Worm (Caenorhabditis elegans) whole organism, L4 larva: ENCODE results near the gene col-89.
A peak's percentile ranks its signal among the peaks of the same experiment; 100 is the strongest.

ENCODE experiments used
- Y48G9A.11 ChIP-seq: fragments of 200-800 bp; sonication (Bioruptor generic); IDR thresholded peaks from 2 replicates; pipeline ENCODE4 v1.3.6; 2022; ENCODE audit warnings: missing genetic modification reagents, missing genetic modification characterization, missing compliant biosample characterization
- aha-1 ChIP-seq: fragments of 150-350 bp; peaks from one replicate; lab custom pipeline; 2014; ENCODE audit warnings: missing biosample characterization, missing genetic modification characterization
- ama-1 ChIP-seq: fragments of 150-350 bp; optimal IDR thresholded peaks from 2 replicates; lab custom pipeline; 2014; ENCODE audit warnings: inconsistent platforms, mixed read lengths
- ceh-32 ChIP-seq: sonication (generic microtip); optimal IDR thresholded peaks from 2 replicates; lab custom pipeline; 2016; ENCODE audit warnings: mild to moderate bottlenecking, missing genetic modification characterization, missing compliant biosample characterization; ENCODE audit not compliant: poor library complexity
- cey-2 ChIP-seq: sonication (generic microtip); optimal IDR thresholded peaks from 3 replicates; lab custom pipeline; 2017; ENCODE audit warnings: missing genetic modification characterization, mild to moderate bottlenecking, missing compliant biosample characterization, antibody characterized with exemption, borderline replicate concordance; ENCODE audit not compliant: insufficient read depth
- ctbp-1 ChIP-seq: fragments of 200-800 bp; sonication (Bioruptor generic); IDR thresholded peaks from 2 replicates; pipeline ENCODE4 v1.3.6; 2022; ENCODE audit warnings: missing genetic modification reagents, missing genetic modification characterization, missing compliant biosample characterization
- daf-19 ChIP-seq: fragments of 200-800 bp; sonication (Bioruptor generic); conservative IDR thresholded peaks from 2 replicates; pipeline ENCODE4 v1.3.6; 2022; ENCODE audit warnings: missing genetic modification characterization, missing compliant biosample characterization
- daf-8 ChIP-seq: fragments of 200-800 bp; sonication (Bioruptor generic); IDR thresholded peaks from 2 replicates; pipeline ENCODE4 v1.3.6; 2022; ENCODE audit warnings: missing genetic modification characterization, missing compliant biosample characterization
- dmd-8 ChIP-seq: fragments of 200-800 bp; sonication (Bioruptor generic); IDR thresholded peaks from 2 replicates; pipeline ENCODE4 v1.3.6; 2022; ENCODE audit warnings: missing genetic modification characterization, missing compliant biosample characterization
- egl-27 ChIP-seq: sonication (generic microtip); optimal IDR thresholded peaks from 3 replicates; lab custom pipeline; 2017; ENCODE audit warnings: missing biosample characterization, missing genetic modification reagents, missing genetic modification characterization
- egl-43 ChIP-seq: fragments of 200-800 bp; sonication (Bioruptor generic); IDR thresholded peaks from 2 replicates; pipeline ENCODE4 v1.3.6; 2022; ENCODE audit warnings: missing genetic modification reagents, missing genetic modification characterization, missing compliant biosample characterization
- fos-1 ChIP-seq: fragments of 150-350 bp; optimal IDR thresholded peaks from 2 replicates; lab custom pipeline; 2014; ENCODE audit warnings: missing biosample characterization, missing genetic modification characterization
- gei-8 ChIP-seq: fragments of 200-800 bp; sonication (Bioruptor generic); optimal IDR thresholded peaks from 2 replicates; lab custom pipeline; 2018; ENCODE audit warnings: mild to moderate bottlenecking, missing genetic modification characterization, missing compliant biosample characterization
- hlh-11 ChIP-seq: fragments of 200-800 bp; sonication (Bioruptor generic); optimal IDR thresholded peaks from 2 replicates; lab custom pipeline; 2018; ENCODE audit warnings: mild to moderate bottlenecking, missing genetic modification characterization, missing compliant biosample characterization
- hlh-30 ChIP-seq: sonication (generic microtip); optimal IDR thresholded peaks from 2 replicates; lab custom pipeline; 2017; ENCODE audit warnings: antibody characterized with exemption, mild to moderate bottlenecking, missing genetic modification characterization, missing compliant biosample characterization; ENCODE audit not compliant: insufficient read depth
- jun-1 ChIP-seq: fragments of 150-350 bp; optimal IDR thresholded peaks from 2 replicates; lab custom pipeline; 2014; ENCODE audit warnings: missing biosample characterization, missing genetic modification reagents, missing genetic modification characterization
- lin-1 ChIP-seq: fragments of 200-800 bp; sonication (Bioruptor generic); IDR thresholded peaks from 2 replicates; pipeline ENCODE4 v1.3.6; 2022; ENCODE audit warnings: missing genetic modification reagents, missing genetic modification characterization, missing compliant biosample characterization
- lin-15B ChIP-seq: fragments of 150-350 bp; sonication (generic microtip); optimal IDR thresholded peaks from 3 replicates; lab custom pipeline; 2014; ENCODE audit warnings: missing biosample characterization, missing genetic modification characterization
- lin-29 ChIP-seq: fragments of 200-800 bp; sonication (Bioruptor generic); IDR thresholded peaks from 2 replicates; pipeline ENCODE4 v1.3.6; 2022; ENCODE audit warnings: missing genetic modification reagents, missing genetic modification characterization, missing compliant biosample characterization
- lin-38 ChIP-seq: fragments of 200-800 bp; sonication (Bioruptor generic); IDR thresholded peaks from 2 replicates; pipeline ENCODE4 v1.3.6; 2022; ENCODE audit warnings: missing genetic modification reagents, missing genetic modification characterization, missing compliant biosample characterization
- mep-1 ChIP-seq: fragments of 150-350 bp; sonication (generic microtip); optimal IDR thresholded peaks from 3 replicates; lab custom pipeline; 2014; ENCODE audit warnings: missing biosample characterization, missing genetic modification characterization
- mxl-2 ChIP-seq: fragments of 200-800 bp; sonication (Bioruptor generic); conservative IDR thresholded peaks from 2 replicates; pipeline ENCODE4 v1.3.6; 2022; ENCODE audit warnings: missing genetic modification reagents, missing genetic modification characterization, missing compliant biosample characterization
- mxl-3 ChIP-seq: fragments of 200-800 bp; sonication (Bioruptor generic); optimal IDR thresholded peaks from 2 replicates; lab custom pipeline; 2018; ENCODE audit warnings: mild to moderate bottlenecking, missing genetic modification characterization, missing compliant biosample characterization
- nhr-237 ChIP-seq: sonication (generic microtip); optimal IDR thresholded peaks from 2 replicates; lab custom pipeline; 2017; ENCODE audit warnings: missing biosample characterization, missing genetic modification characterization
- nhr-25 ChIP-seq: sonication (generic microtip); optimal IDR thresholded peaks from 2 replicates; lab custom pipeline; 2017; ENCODE audit warnings: missing genetic modification characterization, mild to moderate bottlenecking, missing compliant biosample characterization, antibody characterized with exemption, moderate library complexity, borderline replicate concordance; ENCODE audit not compliant: insufficient read depth
- nhr-28 ChIP-seq: fragments of 150-350 bp; optimal IDR thresholded peaks from 2 replicates; lab custom pipeline; 2014; ENCODE audit warnings: missing biosample characterization, missing genetic modification characterization
- nhr-76 ChIP-seq: fragments of 150-350 bp; optimal IDR thresholded peaks from 2 replicates; lab custom pipeline; 2014; ENCODE audit warnings: missing biosample characterization, missing genetic modification characterization
- rbr-2 ChIP-seq: sonication (generic microtip); optimal IDR thresholded peaks from 2 replicates; lab custom pipeline; 2016; ENCODE audit warnings: missing genotype, missing genetic modification characterization, missing compliant biosample characterization
- sdz-12 ChIP-seq: fragments of 200-800 bp; sonication (Bioruptor generic); optimal IDR thresholded peaks from 2 replicates; lab custom pipeline; 2018; ENCODE audit warnings: mild to moderate bottlenecking, missing genetic modification characterization, missing compliant biosample characterization
- set-16 ChIP-seq: fragments of 200-800 bp; sonication (Bioruptor generic); IDR thresholded peaks from 2 replicates; pipeline ENCODE4 v1.3.6; 2022; ENCODE audit warnings: missing genetic modification reagents, missing genetic modification characterization, missing compliant biosample characterization
- skn-1 ChIP-seq: fragments of 150-350 bp; optimal IDR thresholded peaks from 2 replicates; lab custom pipeline; 2014; ENCODE audit warnings: missing biosample characterization, missing genetic modification characterization
- spr-1 ChIP-seq: sonication (generic microtip); optimal IDR thresholded peaks from 2 replicates; lab custom pipeline; 2016; ENCODE audit warnings: mild to moderate bottlenecking, missing genetic modification characterization, missing compliant biosample characterization
- tag-97 ChIP-seq: fragments of 200-800 bp; sonication (Bioruptor generic); IDR thresholded peaks from 2 replicates; pipeline ENCODE4 v1.3.6; 2022; ENCODE audit warnings: missing genetic modification characterization, missing compliant biosample characterization
- unc-39 ChIP-seq: sonication (generic microtip); optimal IDR thresholded peaks from 2 replicates; lab custom pipeline; 2017; ENCODE audit warnings: missing biosample characterization, missing genetic modification characterization
- unc-62 ChIP-seq, 3 experiments: fragments of 150-350 bp in 1 of 3; sonication (generic microtip); optimal IDR thresholded peaks in 2 of 3; peaks in 1 of 3; 1 replicate in 1 of 3; 2 replicates in 2 of 3; lab custom pipeline; 2014 to 2017; ENCODE audit warnings: missing biosample characterization in 3 of 3, missing genetic modification characterization in 3 of 3, missing genetic modification reagents in 3 of 3, missing genotype in 1 of 3
- zag-1 ChIP-seq: fragments of 150-350 bp; optimal IDR thresholded peaks from 2 replicates; lab custom pipeline; 2014; ENCODE audit warnings: missing biosample characterization, missing genetic modification characterization
- ztf-11 ChIP-seq: fragments of 150-350 bp; optimal IDR thresholded peaks from 2 replicates; lab custom pipeline; 2014; ENCODE audit warnings: missing biosample characterization, missing genetic modification characterization
- ztf-7 ChIP-seq: fragments of 150-350 bp; optimal IDR thresholded peaks from 2 replicates; lab custom pipeline; 2014; ENCODE audit warnings: missing biosample characterization, missing genetic modification characterization

The col-89 gene

DNA sequence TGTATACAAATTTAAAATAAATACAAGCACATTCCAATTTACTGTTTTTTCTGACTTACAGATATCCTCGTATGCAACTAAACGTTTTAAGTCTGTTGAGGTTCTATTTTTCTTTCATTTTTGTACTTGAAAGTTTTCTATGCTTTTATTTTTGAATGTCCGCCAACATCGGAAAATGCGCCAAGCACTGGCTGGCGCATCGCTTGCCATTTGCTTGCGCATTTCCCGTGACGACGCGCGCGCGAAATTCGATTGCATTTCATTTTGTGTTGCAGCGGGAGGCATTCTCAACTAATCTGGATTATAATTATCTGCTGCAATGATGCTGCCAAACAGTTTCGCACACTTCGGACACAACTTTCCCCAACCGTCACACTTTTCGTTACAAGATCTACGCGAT lies 9.1 kb downstream of the col-89 start, which contains the start of gene fbxl-2 (continued):
- TF ChIP-seq ama-1 (lab: Kevin White, UChicago), result peak; percentile 59
- TF ChIP-seq nhr-25 (tag; lab: Kevin White, UChicago), result peak; percentile 68
- no peak for TF ChIP-seq ztf-11 (tag; lab: Kevin White, UChicago)
- peak; percentile 73 for TF ChIP-seq Y48G9A.11 (GFP tag; lab: Robert Waterston, UW)
- peak; percentile 89 for TF ChIP-seq hlh-11 (tag; lab: Kevin White, UChicago)
- TF ChIP-seq jun-1 (tag; lab: Kevin White, UChicago), result peak; percentile 65
- peak; percentile 85 for TF ChIP-seq ctbp-1 (GFP tag; lab: Robert Waterston, UW)
- peak in 1 of 2 experiments; percentile 92 for TF ChIP-seq unc-62 (GFP tag; optimal IDR thresholded peaks at IDR 0.05 in 1 of 2; lab: Kevin White, UChicago)
- no peak for TF ChIP-seq unc-62 (tag; optimal IDR thresholded peaks at IDR 0.05; lab: Kevin White, UChicago)
- TF ChIP-seq gei-8 (GFP tag; lab: Kevin White, UChicago), result peak; percentile 41
- peak; percentile 3 for TF ChIP-seq fos-1 (tag; lab: Kevin White, UChicago)
- no peak for TF ChIP-seq nhr-237
- no peak for TF ChIP-seq unc-39 (tag; lab: Kevin White, UChicago)
- TF ChIP-seq hlh-30 (tag; lab: Kevin White, UChicago), result peak; percentile 90
- peak; percentile 87 for TF ChIP-seq spr-1 (tag; lab: Kevin White, UChicago)
- TF ChIP-seq cey-2 (tag; lab: Kevin White, UChicago), result no peak
- peak; percentile 94 for TF ChIP-seq rbr-2 (tag; lab: Kevin White, UChicago)
- TF ChIP-seq lin-1 (GFP tag; lab: Robert Waterston, UW), result peak; percentile 87
- TF ChIP-seq mxl-2, result 0 out of 2 replicates have a peak, but pooled peaks have one; percentile 57
- TF ChIP-seq sdz-12 (GFP tag; lab: Kevin White, UChicago), result no peak
- TF ChIP-seq daf-8 (GFP tag; lab: Robert Waterston, UW), result no peak
- no peak for TF ChIP-seq tag-97 (GFP tag; lab: Robert Waterston, UW)
- TF ChIP-seq aha-1 (tag; lab: Kevin White, UChicago), result peak; percentile 93
- TF ChIP-seq zag-1 (tag; lab: Kevin White, UChicago), result no peak
- TF ChIP-seq, all 104 proteins: peak for 78

DNA sequence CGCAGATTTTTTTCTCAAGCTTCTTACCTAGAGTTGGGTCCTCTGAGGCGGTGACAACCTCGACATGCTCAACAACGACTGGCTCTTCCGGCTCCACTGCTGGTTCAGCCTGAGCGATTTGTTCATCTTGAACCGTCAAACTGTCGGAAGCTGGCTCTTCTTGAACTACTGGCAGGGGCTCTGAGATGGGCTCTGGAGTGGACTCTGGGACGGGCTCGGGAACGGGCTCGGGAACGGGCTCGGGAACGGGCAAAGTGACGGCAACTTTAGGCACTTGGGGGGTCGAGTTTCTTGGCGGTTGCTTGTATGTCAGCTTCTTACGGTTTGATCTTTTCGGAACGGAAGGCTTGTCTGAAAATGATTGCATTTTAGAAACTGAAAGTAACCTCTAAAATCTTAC lies 14.9 kb downstream of the col-89 start:
- TF ChIP-seq set-16 (GFP tag; lab: Robert Waterston, UW) (peak; percentile 78), egl-27 (tag; lab: Kevin White, UChicago) (no peak)

DNA sequence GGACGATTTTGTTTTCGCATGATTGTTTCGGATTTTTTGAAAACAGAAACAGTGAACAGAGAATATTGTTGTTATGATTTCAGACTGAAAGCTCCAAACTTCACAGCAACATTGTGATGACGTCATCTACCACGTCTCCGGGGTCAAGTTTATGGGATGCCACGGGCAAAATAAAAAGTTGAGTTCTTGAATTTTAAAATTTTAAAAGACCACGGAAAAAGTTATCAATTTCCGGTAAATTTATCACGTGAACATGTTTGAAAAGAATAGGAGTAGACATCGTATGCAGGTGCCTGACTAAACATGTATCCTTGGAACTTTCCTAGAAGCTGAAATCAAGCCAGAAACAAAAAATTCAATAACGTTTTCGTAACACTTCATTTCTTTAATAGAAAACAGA lies 15.6 kb downstream of the col-89 start, which contains the start of gene B0393.4:
Gene B0393.4 (minus strand): TSS at position 101 of the 400 bp plus-strand sequence.
- TF ChIP-seq ztf-11 (tag; lab: Kevin White, UChicago), result no peak
- no peak for TF ChIP-seq sdz-12 (GFP tag; lab: Kevin White, UChicago)
- TF ChIP-seq lin-38 (GFP tag; lab: Robert Waterston, UW), result no peak
- no peak for TF ChIP-seq dmd-8 (GFP tag; lab: Robert Waterston, UW)
- TF ChIP-seq ztf-7 (tag; lab: Kevin White, UChicago), result no peak

DNA sequence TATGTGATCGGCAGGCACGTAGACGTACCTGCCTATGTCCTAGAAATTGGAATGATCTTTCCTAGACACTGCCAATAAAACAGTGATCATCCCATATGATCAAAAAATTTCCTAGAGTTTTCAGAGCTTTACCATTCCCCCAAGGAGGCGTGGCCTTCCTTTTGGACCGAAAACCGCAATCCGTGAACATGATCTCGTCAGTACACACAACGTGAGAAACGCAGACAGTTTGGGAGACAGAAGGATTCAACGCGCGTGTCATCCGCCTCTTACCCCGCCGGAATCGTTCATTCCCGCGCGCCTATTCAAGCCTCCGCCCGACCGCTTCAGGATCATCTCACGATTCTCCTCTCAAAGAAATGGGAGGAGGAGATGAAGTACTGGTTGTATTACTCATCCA lies 17.5 kb downstream of the col-89 start, which contains the start of gene B0393.5:
Gene B0393.5 (plus strand): TSS at position 301 of the 400 bp plus-strand sequence.
- TF ChIP-seq mxl-3 (GFP tag; lab: Kevin White, UChicago) (peak; percentile 18), aha-1 (tag; lab: Kevin White, UChicago) (peak; percentile 4), lin-29 (GFP tag; lab: Robert Waterston, UW) (no peak)
- TF ChIP-seq, all 104 proteins: peak for 2

DNA sequence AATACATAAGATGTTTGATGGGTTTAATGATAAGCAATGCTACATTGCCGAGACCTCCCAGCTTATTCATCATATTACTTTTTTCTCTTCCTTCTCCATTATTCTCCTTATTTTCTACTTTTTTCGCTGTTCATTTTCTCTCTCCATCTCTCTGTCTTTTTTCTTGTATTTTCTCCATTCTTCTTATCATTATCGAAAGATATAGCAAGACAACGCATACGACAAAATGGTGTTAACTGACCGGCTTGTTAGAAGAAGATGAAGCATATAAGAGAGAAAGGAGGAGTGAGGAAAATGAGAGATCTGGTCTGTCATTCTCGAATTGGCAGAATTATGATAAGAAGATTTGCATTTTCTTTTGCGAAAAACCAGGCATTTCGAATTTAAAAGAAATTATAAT lies 18.9 kb downstream of the col-89 start:
- TF ChIP-seq mxl-3 (GFP tag; lab: Kevin White, UChicago) (peak; percentile 9), ceh-32 (no peak), ama-1 (lab: Kevin White, UChicago) (no peak), mep-1 (no peak), nhr-28 (peak; percentile 47), skn-1 (tag; lab: Kevin White, UChicago) (no peak), daf-19 (no peak), egl-43 (GFP tag; lab: Robert Waterston, UW) (no peak), unc-62 (GFP tag; optimal IDR thresholded peaks at IDR 0.05 in 1 of 2; lab: Kevin White, UChicago) (peak in 1 of 2 experiments; percentile 75), unc-62 (tag; optimal IDR thresholded peaks at IDR 0.05; lab: Kevin White, UChicago) (no peak), lin-15B (no peak), nhr-76 (tag; lab: Kevin White, UChicago) (no peak)
